Fruit fly (Drosophila melanogaster) whole organism, embryonic: ENCODE measurements around the gene SpdS.

Experiments
- Awh ChIP-seq: fragments of 200-800 bp; sonication (Bioruptor generic); IDR thresholded peaks from 2 replicates; pipeline ENCODE4, ENCODE4 v1.3.6; 2022; ENCODE audit warnings: missing biosample characterization, missing genetic modification characterization
- Blimp-1 ChIP-seq: fragments of 200-800 bp; sonication (Bioruptor generic); optimal IDR thresholded peaks from 3 replicates; lab custom pipeline; 2018; ENCODE audit warnings: missing biosample characterization, missing genetic modification characterization, mild to moderate bottlenecking, moderate library complexity, missing genetic modification reagents
- BtbVII ChIP-seq: fragments of 200-800 bp; sonication (Bioruptor generic); optimal IDR thresholded peaks from 3 replicates; lab custom pipeline; 2017; ENCODE audit warnings: missing biosample characterization, mild to moderate bottlenecking, missing genetic modification characterization
- CG10431 ChIP-seq: fragments of 200-800 bp; sonication (Bioruptor generic); optimal IDR thresholded peaks from 3 replicates; lab custom pipeline; 2018; ENCODE audit warnings: missing biosample characterization, mild to moderate bottlenecking, missing genetic modification characterization
- CG10462 ChIP-seq: fragments of 200-800 bp; sonication (Bioruptor generic); optimal IDR thresholded peaks from 2 replicates; lab custom pipeline; 2016; ENCODE audit warnings: missing biosample characterization, missing genetic modification characterization
- CG11085 ChIP-seq: fragments of 200-800 bp; sonication (Bioruptor generic); IDR thresholded peaks from 2 replicates; pipeline ENCODE4 v1.3.6; 2022; ENCODE audit warnings: missing biosample characterization, missing genetic modification characterization
- CG11093 ChIP-seq: fragments of 200-800 bp; sonication (Bioruptor generic); IDR thresholded peaks from 3 replicates; pipeline ENCODE4 v1.3.6; 2022; ENCODE audit warnings: missing biosample characterization, missing genetic modification characterization
- CG11247 ChIP-seq: fragments of 200-800 bp; sonication (Bioruptor generic); IDR thresholded peaks from 2 replicates; pipeline ENCODE4 v1.3.6; 2022; ENCODE audit warnings: missing biosample characterization, missing genetic modification characterization
- CG12104 ChIP-seq: fragments of 200-800 bp; sonication (Bioruptor generic); optimal IDR thresholded peaks from 3 replicates; lab custom pipeline; 2016; ENCODE audit warnings: missing biosample characterization, missing genetic modification characterization
- CG12236 ChIP-seq: fragments of 200-800 bp; sonication (Bioruptor generic); optimal IDR thresholded peaks from 2 replicates; lab custom pipeline; 2016; ENCODE audit warnings: missing biosample characterization, missing genetic modification characterization
- CG14050 ChIP-seq: fragments of 200-800 bp; sonication (Bioruptor generic); IDR thresholded peaks from 3 replicates; pipeline ENCODE4 v1.3.6; 2022; ENCODE audit warnings: missing biosample characterization, missing genetic modification characterization
- CG14667 ChIP-seq: fragments of 200-800 bp; sonication (Bioruptor generic); IDR thresholded peaks from 2 replicates; pipeline ENCODE4 v1.3.6; 2022; ENCODE audit warnings: missing biosample characterization, missing genetic modification characterization
- CG14710 ChIP-seq: fragments of 200-800 bp; sonication (Bioruptor generic); optimal IDR thresholded peaks from 3 replicates; lab custom pipeline; 2019; ENCODE audit warnings: missing biosample characterization, mild to moderate bottlenecking, missing genetic modification characterization, moderate library complexity
- CG15514 ChIP-seq: fragments of 200-800 bp; sonication (Bioruptor generic); optimal IDR thresholded peaks from 3 replicates; lab custom pipeline; 2017; ENCODE audit warnings: missing biosample characterization, missing genetic modification characterization, mild to moderate bottlenecking, moderate library complexity, missing genetic modification reagents
- CG17385 ChIP-seq: fragments of 200-800 bp; sonication (Bioruptor generic); optimal IDR thresholded peaks from 3 replicates; lab custom pipeline; 2018; ENCODE audit warnings: missing biosample characterization, mild to moderate bottlenecking, missing genetic modification characterization
- CG18262 ChIP-seq: fragments of 200-800 bp; optimal IDR thresholded peaks from 3 replicates; lab custom pipeline; 2019; ENCODE audit warnings: missing biosample characterization, mild to moderate bottlenecking, missing genetic modification characterization, moderate library complexity
- CG42726 ChIP-seq: fragments of 200-800 bp; sonication (Bioruptor generic); IDR thresholded peaks from 2 replicates; pipeline ENCODE4 v1.3.6; 2022; ENCODE audit warnings: missing biosample characterization, missing genetic modification characterization; ENCODE audit not compliant: partially characterized antibody
- CG6175 ChIP-seq: fragments of 200-800 bp; sonication (Bioruptor generic); IDR thresholded peaks from 3 replicates; pipeline ENCODE4 v1.3.6; 2022; ENCODE audit warnings: missing biosample characterization, missing genetic modification characterization
- CG7556 ChIP-seq: fragments of 200-800 bp; sonication (Bioruptor generic); optimal IDR thresholded peaks from 2 replicates; lab custom pipeline; 2017; ENCODE audit warnings: missing biosample characterization, mild to moderate bottlenecking, missing genetic modification characterization
- CG7963 ChIP-seq: fragments of 200-800 bp; sonication (Bioruptor generic); IDR thresholded peaks from 3 replicates; pipeline ENCODE4 v1.3.6; 2022; ENCODE audit warnings: missing biosample characterization, missing genetic modification characterization; ENCODE audit not compliant: partially characterized antibody
- Camta ChIP-seq: fragments of 200-800 bp; sonication (Bioruptor generic); optimal IDR thresholded peaks from 2 replicates; lab custom pipeline; 2016; ENCODE audit warnings: missing biosample characterization, missing genetic modification characterization
- Dip3 ChIP-seq: fragments of 200-800 bp; sonication (Bioruptor generic); optimal IDR thresholded peaks from 3 replicates; lab custom pipeline; 2016; ENCODE audit warnings: missing biosample characterization, missing genetic modification characterization
- Eip74EF ChIP-seq, 2 experiments: fragments of 200-800 bp in 1 of 2; fragments of >200 bp in 1 of 2; sonication (Bioruptor generic) in 1 of 2; optimal IDR thresholded peaks; 2 replicates each; lab custom pipeline; 2017 to 2019; ENCODE audit warnings: missing biosample characterization in 2 of 2, missing genetic modification characterization in 2 of 2, mild to moderate bottlenecking in 1 of 2, moderate library complexity in 1 of 2
- Ets65A ChIP-seq: fragments of 200-800 bp; sonication (Bioruptor generic); peaks from one replicate; lab custom pipeline; 2016; ENCODE audit warnings: missing biosample characterization, missing genetic modification characterization
- H15 ChIP-seq: fragments of 200-800 bp; sonication (Bioruptor generic); IDR thresholded peaks from 3 replicates; pipeline ENCODE4 v1.3.6; 2022; ENCODE audit warnings: missing biosample characterization, missing genetic modification characterization
- Mad ChIP-seq: fragments of 200-800 bp; sonication (Bioruptor generic); optimal IDR thresholded peaks from 2 replicates; lab custom pipeline; 2016; ENCODE audit warnings: missing biosample characterization, missing genetic modification characterization
- Med ChIP-seq: fragments of 200-800 bp; sonication (Bioruptor generic); peaks from one replicate; lab custom pipeline; 2016; ENCODE audit warnings: missing biosample characterization, missing genetic modification characterization, mild to moderate bottlenecking, inconsistent platforms, moderate library complexity
- Mrtf ChIP-seq: fragments of 200-800 bp; sonication (Bioruptor generic); IDR thresholded peaks from 3 replicates; pipeline ENCODE4 v1.3.6; 2022; ENCODE audit warnings: missing biosample characterization, missing genetic modification characterization
- NC2β ChIP-seq: fragments of 200-800 bp; sonication (Bioruptor generic); optimal IDR thresholded peaks from 2 replicates; lab custom pipeline; 2016; ENCODE audit warnings: missing biosample characterization, missing genetic modification characterization
- Scr ChIP-seq: fragments of 200-800 bp; sonication (Bioruptor generic); IDR thresholded peaks from 2 replicates; pipeline ENCODE4 v1.3.6; 2022; ENCODE audit warnings: missing biosample characterization, missing genetic modification characterization; ENCODE audit not compliant: partially characterized antibody
- Xrp1 ChIP-seq: fragments of 200-800 bp; sonication (Bioruptor generic); IDR thresholded peaks from 2 replicates; pipeline ENCODE4 v1.3.6; 2022; ENCODE audit warnings: missing biosample characterization, missing genetic modification characterization
- abd-A ChIP-seq: fragments of 200-800 bp; sonication (Bioruptor generic); optimal IDR thresholded peaks from 3 replicates; lab custom pipeline; 2019; ENCODE audit warnings: missing biosample characterization, mild to moderate bottlenecking, missing genetic modification characterization, moderate library complexity
- bbx ChIP-seq: fragments of 200-800 bp; sonication (Bioruptor generic); IDR thresholded peaks from 2 replicates; pipeline ENCODE4 v1.3.6; 2022; ENCODE audit warnings: missing biosample characterization, missing genetic modification characterization; ENCODE audit not compliant: partially characterized antibody
- bcd ChIP-seq: fragments of 200-800 bp; sonication (Bioruptor generic); optimal IDR thresholded peaks from 2 replicates; lab custom pipeline; 2017; ENCODE audit warnings: missing biosample characterization, mild to moderate bottlenecking, missing genetic modification characterization
- dan ChIP-seq: fragments of 200-800 bp; sonication (Bioruptor generic); IDR thresholded peaks from 2 replicates; pipeline ENCODE4 v1.3.6; 2022; ENCODE audit warnings: missing biosample characterization, missing genetic modification characterization
- eyg ChIP-seq: fragments of 200-800 bp; sonication (Bioruptor generic); optimal IDR thresholded peaks from 3 replicates; lab custom pipeline; 2016; ENCODE audit warnings: missing biosample characterization, missing genetic modification characterization
- grn ChIP-seq: fragments of 200-800 bp; sonication (Bioruptor generic); optimal IDR thresholded peaks from 3 replicates; lab custom pipeline; 2017; ENCODE audit warnings: missing biosample characterization, missing genetic modification characterization
- jumu ChIP-seq: fragments of 200-800 bp; sonication (Bioruptor generic); optimal IDR thresholded peaks from 3 replicates; lab custom pipeline; 2016; ENCODE audit warnings: missing biosample characterization, missing genetic modification characterization
- kah ChIP-seq: fragments of 200-800 bp; sonication (Bioruptor generic); optimal IDR thresholded peaks from 2 replicates; lab custom pipeline; 2018; ENCODE audit warnings: missing biosample characterization, mild to moderate bottlenecking, missing genetic modification characterization
- lab ChIP-seq: fragments of 200-800 bp; sonication (Bioruptor generic); optimal IDR thresholded peaks from 3 replicates; lab custom pipeline; 2017; ENCODE audit warnings: missing biosample characterization, missing genetic modification characterization, mild to moderate bottlenecking, moderate library complexity, missing genetic modification reagents
- oc ChIP-seq: fragments of 200-800 bp; sonication (Bioruptor generic); optimal IDR thresholded peaks from 2 replicates; lab custom pipeline; 2018; ENCODE audit warnings: missing biosample characterization, mild to moderate bottlenecking, missing genetic modification characterization, moderate library complexity
- otp ChIP-seq: fragments of 200-800 bp; sonication (Bioruptor generic); IDR thresholded peaks from 3 replicates; pipeline ENCODE4, ENCODE4 v1.3.6; 2022; ENCODE audit warnings: missing biosample characterization, missing genetic modification characterization
- psq ChIP-seq: fragments of 200-800 bp; sonication (Bioruptor generic); optimal IDR thresholded peaks from 2 replicates; lab custom pipeline; 2017; ENCODE audit warnings: missing biosample characterization, missing genetic modification characterization
- pum ChIP-seq: fragments of 200-800 bp; sonication (Bioruptor generic); optimal IDR thresholded peaks from 2 replicates; lab custom pipeline; 2016; ENCODE audit warnings: missing biosample characterization, missing genetic modification characterization
- rib ChIP-seq: fragments of 200-800 bp; sonication (Bioruptor generic); IDR thresholded peaks from 2 replicates; pipeline ENCODE4 v1.3.6; 2022; ENCODE audit warnings: missing biosample characterization, missing genetic modification characterization
- scrt ChIP-seq: fragments of 200-800 bp; sonication (Bioruptor generic); optimal IDR thresholded peaks from 2 replicates; lab custom pipeline; 2018; ENCODE audit warnings: missing biosample characterization, mild to moderate bottlenecking, missing genetic modification characterization, moderate library complexity
- sens ChIP-seq: fragments of 200-800 bp; sonication (Bioruptor generic); peaks from one replicate; lab custom pipeline; 2016; ENCODE audit warnings: missing biosample characterization, missing genetic modification characterization
- vvl ChIP-seq: fragments of 200-800 bp; sonication (Bioruptor generic); IDR thresholded peaks from 2 replicates; pipeline ENCODE4 v1.3.6; 2022; ENCODE audit warnings: missing biosample characterization, missing genetic modification characterization
- wek ChIP-seq: fragments of 200-800 bp; sonication (Bioruptor generic); optimal IDR thresholded peaks from 3 replicates; lab custom pipeline; 2018; ENCODE audit warnings: missing biosample characterization, mild to moderate bottlenecking, missing genetic modification characterization, moderate library complexity

SpdS gene

DNA sequence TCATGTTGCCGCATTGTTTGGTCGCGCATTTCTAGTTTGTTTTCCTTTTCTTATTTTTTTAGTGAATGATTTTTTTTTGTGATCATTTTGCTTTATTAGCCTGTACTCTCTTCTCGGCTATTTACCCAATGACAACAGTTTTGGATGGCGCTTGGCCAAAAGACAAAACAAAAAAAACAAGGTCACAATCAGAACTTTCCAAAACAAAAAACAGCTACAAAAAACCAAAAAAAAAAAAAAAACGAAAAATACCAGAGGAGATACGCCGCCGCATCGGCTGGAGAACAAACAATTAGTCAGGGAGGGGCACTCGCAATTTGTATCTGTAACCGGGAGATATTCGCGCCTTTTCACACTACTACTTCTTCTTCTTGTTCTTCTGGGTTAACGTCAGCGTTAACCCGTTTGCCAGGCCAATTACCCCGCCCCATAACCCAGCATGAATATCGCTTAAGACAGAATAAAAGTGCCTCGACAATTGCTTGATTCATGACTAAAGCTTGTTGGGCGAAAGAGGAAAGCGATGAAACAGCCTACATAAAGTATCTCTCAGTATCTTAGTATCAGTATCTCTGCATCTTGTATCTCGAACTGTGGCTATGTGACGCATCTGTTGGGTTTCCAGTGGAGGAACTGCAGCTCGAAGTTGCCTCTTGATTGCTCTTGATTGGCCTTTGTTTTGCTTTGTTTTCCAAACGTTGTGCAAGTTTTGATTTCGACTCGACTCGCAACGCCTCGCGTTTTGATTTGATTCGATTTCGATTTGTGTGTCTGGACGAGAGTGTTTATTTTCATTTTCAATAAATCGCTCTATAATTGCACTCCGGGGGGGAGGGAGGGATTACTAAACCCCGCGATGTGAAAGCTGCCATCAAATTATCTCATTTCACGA is 24.3 kb upstream of the SpdS start:
- TF ChIP-seq Med (GFP tag; lab: Kevin White, UChicago) (peak; percentile 14), Blimp-1 (GFP tag; lab: Kevin White, UChicago) (peak; percentile 5), abd-A (tag; lab: Kevin White, UChicago) (peak; percentile 71), grn (GFP tag; lab: Kevin White, UChicago) (peak; percentile 46), eyg (GFP tag; lab: Kevin White, UChicago) (no peak), oc (peak; percentile 11), rib (no peak), CG11085 (GFP tag; lab: Robert Waterston, UW) (no peak), Camta (GFP tag; lab: Kevin White, UChicago) (no peak), vvl (GFP tag; lab: Robert Waterston, UW) (peak; percentile 19; the same call in 1 of the 2 replicates), sens (peak; percentile 62), CG17385 (GFP tag; lab: Kevin White, UChicago) (no peak), CG10462 (GFP tag; lab: Kevin White, UChicago) (no peak), CG14710 (tag; lab: Kevin White, UChicago) (no peak), Awh (GFP tag; lab: Robert Waterston, UW) (peak; percentile 90), Xrp1 (no peak), CG14050 (GFP tag; lab: Robert Waterston, UW) (no peak), CG11247 (no peak)

- TF ChIP-seq CG11093 (GFP tag; lab: Robert Waterston, UW) = no peak
- TF ChIP-seq wek (GFP tag; lab: Kevin White, UChicago) = no peak
- TF ChIP-seq CG14667 (GFP tag; lab: Robert Waterston, UW) = no peak
- no peak for TF ChIP-seq NC2β
- TF ChIP-seq pum (GFP tag; lab: Kevin White, UChicago) = no peak
- TF ChIP-seq CG7556 (GFP tag; lab: Kevin White, UChicago) = no peak
- TF ChIP-seq CG7963 = peak; percentile 58; the same call in 1 of the 3 replicates
- TF ChIP-seq CG15514 (GFP tag; lab: Kevin White, UChicago) = no peak
- peak; percentile 31; the same call in 1 of the 2 replicates for TF ChIP-seq bbx (GFP tag; lab: Robert Waterston, UW)
- no peak for TF ChIP-seq CG12104 (GFP tag; lab: Kevin White, UChicago)
- TF ChIP-seq jumu (GFP tag; lab: Kevin White, UChicago) = no peak
- TF ChIP-seq CG18262 = no peak
- no peak for TF ChIP-seq Mad (GFP tag; lab: Kevin White, UChicago)
- TF ChIP-seq Eip74EF (GFP tag; optimal IDR thresholded peaks at IDR 0.05; lab: Kevin White, UChicago) = no peak
- no peak for TF ChIP-seq psq
- TF ChIP-seq BtbVII (GFP tag; lab: Kevin White, UChicago) = no peak
- TF ChIP-seq sens = no peak
- TF ChIP-seq CG42726 (GFP tag; lab: Robert Waterston, UW) = no peak
- TF ChIP-seq CG10431 (GFP tag; lab: Kevin White, UChicago) = no peak
- no peak for TF ChIP-seq lab (GFP tag; lab: Kevin White, UChicago)
- no peak for TF ChIP-seq kah (GFP tag; lab: Kevin White, UChicago)
- no peak for TF ChIP-seq otp (GFP tag; lab: Robert Waterston, UW)
- peak; percentile 48; the same call in 1 of the 2 replicates for TF ChIP-seq Scr (GFP tag; lab: Robert Waterston, UW)
- TF ChIP-seq dan (GFP tag; lab: Robert Waterston, UW) = no peak
- no peak for TF ChIP-seq CG6175
- TF ChIP-seq scrt = no peak
- TF ChIP-seq Dip3 = no peak
- no peak for TF ChIP-seq Ets65A (GFP tag; lab: Kevin White, UChicago)
- no peak for TF ChIP-seq H15 (GFP tag; lab: Robert Waterston, UW)
- no peak for TF ChIP-seq Mrtf
- no peak for TF ChIP-seq bcd
- no peak for TF ChIP-seq CG12236
Observed at dm6 chr3R:9608206-9608605, 23.2 kb upstream of the SpdS start.
